Fruit fly (Drosophila melanogaster) whole organism, wandering third instar larva: ENCODE measurements around the gene Timp.

ENCODE experiments used
- Abd-B ChIP-seq: fragments of >200 bp; optimal IDR thresholded peaks from 2 replicates; lab custom pipeline; 2017; ENCODE audit warnings: missing biosample characterization, missing genetic modification characterization
- CG32264 ChIP-seq: fragments of 200-800 bp; sonication (Bioruptor generic); optimal IDR thresholded peaks from 2 replicates; lab custom pipeline; 2016; ENCODE audit warnings: missing biosample characterization, missing genetic modification characterization
- CG9705 ChIP-seq: fragments of 200-800 bp; sonication (Bioruptor generic); optimal IDR thresholded peaks from 2 replicates; lab custom pipeline; 2018; ENCODE audit warnings: missing biosample characterization, mild to moderate bottlenecking, missing genetic modification characterization
- CrebA ChIP-seq: fragments of 200-800 bp; sonication (Bioruptor generic); optimal IDR thresholded peaks from 2 replicates; lab custom pipeline; 2016; ENCODE audit warnings: missing biosample characterization, mild to moderate bottlenecking, missing genetic modification characterization, borderline replicate concordance
- Dfd ChIP-seq: fragments of >200 bp; optimal IDR thresholded peaks from 2 replicates; lab custom pipeline; 2017; ENCODE audit warnings: missing biosample characterization, missing genetic modification characterization
- Dif ChIP-seq: fragments of 200-275, 200-300 bp; sonication (Bioruptor generic); optimal IDR thresholded peaks from 2 replicates; lab custom pipeline; 2018; ENCODE audit warnings: missing biosample characterization, missing genetic modification characterization; ENCODE audit not compliant: partially characterized antibody
- GATAd ChIP-seq: sonication (Bioruptor generic); optimal IDR thresholded peaks from 2 replicates; lab custom pipeline; 2016; ENCODE audit warnings: missing biosample characterization, missing genetic modification characterization
- HLH106 ChIP-seq: fragments of 200-800 bp; optimal IDR thresholded peaks from 3 replicates; lab custom pipeline; 2019; ENCODE audit warnings: missing biosample characterization, mild to moderate bottlenecking, missing genetic modification characterization, moderate library complexity
- Hnf4 ChIP-seq: fragments of 200-800 bp; sonication (Bioruptor generic); optimal IDR thresholded peaks from 2 replicates; lab custom pipeline; 2016; ENCODE audit warnings: missing biosample characterization, mild to moderate bottlenecking, missing genetic modification characterization
- Hr78 ChIP-seq: fragments of >200 bp; optimal IDR thresholded peaks from 2 replicates; lab custom pipeline; 2017; ENCODE audit warnings: missing biosample characterization, missing genetic modification characterization
- Hr83 ChIP-seq: fragments of 200-300 bp; sonication (Bioruptor generic); optimal IDR thresholded peaks from 2 replicates; lab custom pipeline; 2016; ENCODE audit warnings: missing biosample characterization, mild to moderate bottlenecking, missing genetic modification characterization, moderate library complexity; ENCODE audit not compliant: poor library complexity, severe bottlenecking
- Mio ChIP-seq: sonication (Bioruptor generic); optimal IDR thresholded peaks from 2 replicates; lab custom pipeline; 2016; ENCODE audit warnings: missing biosample characterization, missing genetic modification characterization
- Myc ChIP-seq: fragments of >200 bp; optimal IDR thresholded peaks from 2 replicates; lab custom pipeline; 2017
- N ChIP-seq: fragments of >200 bp; optimal IDR thresholded peaks from 2 replicates; lab custom pipeline; 2018; ENCODE audit warnings: missing biosample characterization, missing external identifiers, missing genetic modification characterization
- OdsH ChIP-seq: fragments of 200-800 bp; sonication (Bioruptor generic); optimal IDR thresholded peaks from 2 replicates; lab custom pipeline; 2016; ENCODE audit warnings: missing biosample characterization, mild to moderate bottlenecking, missing genetic modification characterization
- Rel ChIP-seq, 2 experiments: fragments of 200-800 bp; sonication (Bioruptor generic) in 1 of 2; optimal IDR thresholded peaks; 2 replicates in 1 of 2; 3 replicates in 1 of 2; lab custom pipeline; 2016 to 2019; ENCODE audit warnings: mild to moderate bottlenecking in 2 of 2, missing biosample characterization in 2 of 2, missing genetic modification characterization in 2 of 2, moderate library complexity in 1 of 2
- Sp1 ChIP-seq: fragments of 200-800 bp; sonication (Bioruptor generic); optimal IDR thresholded peaks from 3 replicates; lab custom pipeline; 2019; ENCODE audit warnings: missing biosample characterization, mild to moderate bottlenecking, missing genetic modification characterization, moderate library complexity
- br ChIP-seq: fragments of 200-800 bp; sonication (Bioruptor generic); optimal IDR thresholded peaks from 2 replicates; lab custom pipeline; 2016; ENCODE audit warnings: missing biosample characterization, missing genetic modification characterization
- brk ChIP-seq: fragments of 200-800 bp; sonication (Bioruptor generic); optimal IDR thresholded peaks from 2 replicates; lab custom pipeline; 2016; ENCODE audit warnings: missing biosample characterization, mild to moderate bottlenecking, missing genetic modification characterization
- dl ChIP-seq, 2 experiments: fragments of 175-275, 200-275 bp in 1 of 2; fragments of 200-275 bp in 1 of 2; sonication (Bioruptor generic); optimal IDR thresholded peaks; lab custom pipeline; 2018; ENCODE audit warnings: mild to moderate bottlenecking in 2 of 2, missing biosample characterization in 2 of 2, missing genetic modification characterization in 2 of 2, moderate library complexity in 2 of 2; ENCODE audit not compliant: partially characterized antibody in 2 of 2, insufficient read depth in 1 of 2
- dmrt93B ChIP-seq: fragments of 200-800 bp; sonication (Bioruptor generic); optimal IDR thresholded peaks from 2 replicates; lab custom pipeline; 2018; ENCODE audit warnings: missing biosample characterization, mild to moderate bottlenecking, missing genetic modification characterization
- dsf ChIP-seq: sonication (Bioruptor generic); optimal IDR thresholded peaks from 2 replicates; lab custom pipeline; 2016; ENCODE audit warnings: missing biosample characterization, missing genetic modification characterization, borderline replicate concordance
- ey ChIP-seq: fragments of 200-800 bp; sonication (Bioruptor generic); optimal IDR thresholded peaks from 2 replicates; lab custom pipeline; 2016; ENCODE audit warnings: missing biosample characterization, missing genetic modification characterization
- foxo ChIP-seq, 2 experiments: fragments of 200-800 bp; sonication (Bioruptor generic); optimal IDR thresholded peaks; 2 replicates in 1 of 2; 3 replicates in 1 of 2; lab custom pipeline; 2016 to 2017; ENCODE audit warnings: missing biosample characterization in 2 of 2, missing genetic modification characterization in 2 of 2
- h ChIP-seq: fragments of 200-800 bp; sonication (Bioruptor generic); optimal IDR thresholded peaks from 3 replicates; lab custom pipeline; 2016; ENCODE audit warnings: missing biosample characterization, mild to moderate bottlenecking, missing genetic modification characterization
- jim ChIP-seq: fragments of 175-275, 200-325 bp; sonication (Bioruptor generic); optimal IDR thresholded peaks from 2 replicates; lab custom pipeline; 2016; ENCODE audit warnings: missing biosample characterization, mild to moderate bottlenecking, missing genetic modification characterization
- lola ChIP-seq: fragments of >200 bp; optimal IDR thresholded peaks from 2 replicates; lab custom pipeline; 2017; ENCODE audit warnings: missing biosample characterization, missing genetic modification characterization
- psq ChIP-seq: fragments of 200-800 bp; sonication (Bioruptor generic); optimal IDR thresholded peaks from 3 replicates; lab custom pipeline; 2017; ENCODE audit warnings: missing biosample characterization, mild to moderate bottlenecking, missing genetic modification characterization, moderate library complexity
- rgr ChIP-seq: fragments of 200-800 bp; sonication (Bioruptor generic); optimal IDR thresholded peaks from 3 replicates; lab custom pipeline; 2016; ENCODE audit warnings: missing biosample characterization, mild to moderate bottlenecking, missing genetic modification characterization
- sv ChIP-seq: fragments of 200-800 bp; sonication (Bioruptor generic); optimal IDR thresholded peaks from 3 replicates; lab custom pipeline; 2016; ENCODE audit warnings: missing biosample characterization, missing genetic modification characterization
- tai ChIP-seq: sonication (Bioruptor generic); optimal IDR thresholded peaks from 2 replicates; lab custom pipeline; 2016; ENCODE audit warnings: missing biosample characterization, missing genetic modification characterization
- usp ChIP-seq: fragments of >200 bp; optimal IDR thresholded peaks from 2 replicates; lab custom pipeline; 2017; ENCODE audit warnings: missing biosample characterization, missing genetic modification characterization
- woc ChIP-seq: sonication (Bioruptor generic); optimal IDR thresholded peaks from 2 replicates; lab custom pipeline; 2016; ENCODE audit warnings: missing biosample characterization, mild to moderate bottlenecking, missing genetic modification characterization

The Timp gene

DNA sequence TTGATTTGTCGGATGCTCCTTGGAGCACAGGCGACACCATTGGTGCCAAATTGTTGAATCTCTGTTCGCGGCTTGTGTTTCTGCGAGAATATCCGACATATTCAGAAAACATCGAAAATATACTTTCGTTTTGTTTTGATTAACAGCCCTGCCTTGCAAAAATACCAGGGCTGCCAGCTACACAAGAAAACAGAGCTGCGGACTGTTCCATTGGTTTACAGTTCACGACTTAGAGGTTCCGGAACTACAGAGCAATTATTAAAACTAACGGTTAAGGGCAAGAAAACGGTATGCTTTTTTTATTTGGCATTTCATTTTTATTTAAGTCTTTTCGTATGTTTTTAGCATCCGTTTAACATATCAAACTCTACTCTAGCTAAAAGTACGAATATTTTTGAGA is 51.6 kb downstream of the Timp start, which contains the start of gene CG6254:
TSS of gene CG6254 (minus strand) at position 169 of the 400 bp plus-strand sequence.
- TF ChIP-seq GATAd (GFP tag; lab: Kevin White, UChicago) (no peak), Dfd (GFP tag; lab: Kevin White, UChicago) (no peak), Hr78 (GFP tag; lab: Kevin White, UChicago) (no peak), Sp1 (GFP tag; lab: Kevin White, UChicago) (no peak), ey (peak; percentile 13), usp (GFP tag; lab: Kevin White, UChicago) (no peak), dmrt93B (no peak), OdsH (GFP tag; lab: Kevin White, UChicago) (peak; percentile 8), Dif (GFP tag; lab: Kevin White, UChicago) (no peak), lola (GFP tag; lab: Kevin White, UChicago) (no peak), Hr83 (GFP tag; lab: Kevin White, UChicago) (peak; percentile 74), Abd-B (no peak), Myc (lab: Kevin White, UChicago) (no peak), foxo (GFP tag; optimal IDR thresholded peaks at IDR 0.05; lab: Kevin White, UChicago) (peak in 1 of 2 experiments; percentile 51), sv (no peak), tai (GFP tag; lab: Kevin White, UChicago) (no peak), Rel (GFP tag; optimal IDR thresholded peaks at IDR 0.05; lab: Kevin White, UChicago) (no peak), Rel (tag; optimal IDR thresholded peaks at IDR 0.05; lab: Kevin White, UChicago) (no peak), dl (GFP tag; optimal IDR thresholded peaks at IDR 0.05; lab: Kevin White, UChicago; ENCODE audit: insufficient read depth in 1 of 2, partially characterized antibody in 2 of 2) (no peak), h (no peak), jim (GFP tag; lab: Kevin White, UChicago) (no peak), psq (GFP tag; lab: Kevin White, UChicago) (no peak), CG9705 (peak; percentile 45), CrebA (GFP tag; lab: Kevin White, UChicago) (no peak), dsf (GFP tag; lab: Kevin White, UChicago) (no peak), br (GFP tag; lab: Kevin White, UChicago) (no peak), N (GFP tag; lab: Kevin White, UChicago) (no peak), rgr (GFP tag; lab: Kevin White, UChicago) (no peak), woc (GFP tag; lab: Kevin White, UChicago) (peak; percentile 81), HLH106 (tag; lab: Kevin White, UChicago) (no peak)

DNA sequence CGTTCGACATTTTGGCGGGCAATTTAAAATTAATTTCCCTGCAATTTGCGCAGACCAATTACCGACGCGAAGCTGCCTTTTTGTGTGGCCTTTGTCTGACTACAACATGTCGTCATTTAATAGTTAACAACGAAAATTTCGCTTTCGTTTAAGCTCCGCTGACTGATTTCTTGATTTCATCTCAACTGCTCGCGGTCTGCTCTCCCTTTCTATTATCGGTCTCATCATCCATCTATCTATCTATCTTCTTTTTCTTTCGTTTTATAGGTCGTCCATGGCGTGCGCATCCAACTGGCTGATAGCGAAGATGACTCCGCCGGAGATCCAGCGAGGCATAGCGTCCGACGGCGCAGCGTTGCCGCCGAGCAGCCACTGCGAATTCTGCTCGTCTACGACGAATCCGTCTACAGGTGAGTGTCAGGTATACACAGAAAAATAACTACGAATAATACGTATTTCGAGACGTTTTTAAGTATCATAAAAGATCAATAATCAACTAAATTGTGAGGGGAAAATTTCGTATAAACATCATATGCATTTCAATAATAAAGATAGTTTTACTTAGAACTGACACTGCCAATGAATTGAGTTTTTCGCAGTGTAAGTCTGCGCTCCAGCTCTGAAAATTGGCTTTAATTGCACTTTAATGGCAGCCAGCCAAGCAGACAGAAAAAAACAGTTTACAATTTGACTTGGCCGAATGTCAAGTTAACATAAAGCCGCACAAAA is 58.7 kb downstream of the Timp start:
- TF ChIP-seq woc (GFP tag; lab: Kevin White, UChicago) (no peak), CG32264 (GFP tag; lab: Kevin White, UChicago) (no peak), HLH106 (tag; lab: Kevin White, UChicago) (no peak), Dfd (GFP tag; lab: Kevin White, UChicago) (no peak), Mio (no peak), lola (GFP tag; lab: Kevin White, UChicago) (no peak), ey (no peak), foxo (GFP tag; optimal IDR thresholded peaks at IDR 0.05; lab: Kevin White, UChicago) (no peak), Abd-B (no peak), usp (GFP tag; lab: Kevin White, UChicago) (no peak), sv (no peak), brk (GFP tag; lab: Kevin White, UChicago) (no peak), Hnf4 (GFP tag; lab: Kevin White, UChicago) (no peak), dl (GFP tag; optimal IDR thresholded peaks at IDR 0.05; lab: Kevin White, UChicago; ENCODE audit: insufficient read depth in 1 of 2, partially characterized antibody in 2 of 2) (no peak), br (GFP tag; lab: Kevin White, UChicago) (no peak), jim (GFP tag; lab: Kevin White, UChicago) (no peak)
